Fruit fly (Drosophila melanogaster) whole organism, prepupa: ENCODE data around the gene CG11760.

ENCODE experiments used
- CG11902 ChIP-seq: fragments of 200-800 bp; sonication (Bioruptor generic); optimal IDR thresholded peaks from 3 replicates; lab custom pipeline; 2016; ENCODE audit warnings: missing biosample characterization, missing genetic modification characterization
- CG8632 ChIP-seq: fragments of 200-800 bp; sonication (Bioruptor generic); optimal IDR thresholded peaks from 3 replicates; lab custom pipeline; 2016; ENCODE audit warnings: missing biosample characterization, missing genetic modification characterization
- Eip78C ChIP-seq: fragments of 200-800 bp; sonication (Bioruptor generic); peaks from one replicate; lab custom pipeline; 2016; ENCODE audit warnings: missing biosample characterization, missing genetic modification characterization
- Eip93F ChIP-seq: fragments of 200-800 bp; sonication (Bioruptor generic); optimal IDR thresholded peaks from 2 replicates; lab custom pipeline; 2016; ENCODE audit warnings: missing biosample characterization, mild to moderate bottlenecking, missing genetic modification characterization
- Hr38 ChIP-seq: sonication (Bioruptor generic); optimal IDR thresholded peaks from 2 replicates; lab custom pipeline; 2016; ENCODE audit warnings: missing biosample characterization, missing genetic modification characterization
- fd85E ChIP-seq: fragments of 200-800 bp; sonication (Bioruptor generic); optimal IDR thresholded peaks from 3 replicates; lab custom pipeline; 2016; ENCODE audit warnings: missing biosample characterization, missing genetic modification characterization
- pdm3 ChIP-seq: fragments of 200-800 bp; sonication (Bioruptor generic); optimal IDR thresholded peaks from 3 replicates; lab custom pipeline; 2016; ENCODE audit warnings: missing biosample characterization, missing genetic modification characterization

DNA sequence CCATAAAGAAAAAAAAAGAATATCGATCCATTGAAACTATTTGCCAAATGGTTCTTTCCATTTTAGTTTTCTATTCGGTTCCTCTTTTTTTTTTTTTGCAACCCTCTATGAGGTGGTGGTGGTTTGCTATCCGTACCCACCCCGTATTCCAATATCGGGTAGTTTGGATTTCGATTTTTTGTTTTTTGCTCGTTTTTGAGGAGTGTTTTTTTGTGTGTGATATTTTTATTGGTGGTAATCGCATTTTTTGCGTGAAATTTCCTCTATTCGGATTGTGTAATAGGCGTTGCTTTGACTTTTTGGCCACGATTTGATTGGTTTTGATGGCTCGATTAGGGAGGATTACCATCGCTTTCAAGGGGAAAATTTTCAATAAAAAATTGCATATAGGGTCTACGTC lies 32.6 kb upstream of the CG11760 start:
- no peak for TF ChIP-seq CG8632 (GFP tag; lab: Kevin White, UChicago)
- TF ChIP-seq Hr38 (GFP tag; lab: Kevin White, UChicago) = no peak
- TF ChIP-seq Eip93F (GFP tag; lab: Kevin White, UChicago) = no peak
- TF ChIP-seq fd85E = no peak
- no peak for TF ChIP-seq CG11902 (GFP tag; lab: Kevin White, UChicago)
- TF ChIP-seq Eip78C (GFP tag; lab: Kevin White, UChicago) = no peak
- no peak for TF ChIP-seq pdm3 (GFP tag; lab: Kevin White, UChicago)
